Worm (Caenorhabditis elegans) whole organism, L1 larva: ENCODE results near the gene lsm-1.
"Not testable (repeated sequence)": the region's sequence is repeated elsewhere in the genome, so short reads cannot be mapped to it uniquely, and the experiment has no call there.

Experiments
- F16B12.6 ChIP-seq: fragments of 150-350 bp; optimal IDR thresholded peaks from 2 replicates; lab custom pipeline; 2014; ENCODE audit warnings: missing biosample characterization, missing genetic modification characterization
- aha-1 ChIP-seq: fragments of 150-350 bp; optimal IDR thresholded peaks from 2 replicates; lab custom pipeline; 2014; ENCODE audit warnings: missing biosample characterization, missing genetic modification characterization
- aly-2 ChIP-seq: fragments of 150-350 bp; optimal IDR thresholded peaks from 2 replicates; lab custom pipeline; 2014; ENCODE audit warnings: missing biosample characterization, missing genetic modification characterization
- blmp-1 ChIP-seq: fragments of 150-350 bp; optimal IDR thresholded peaks from 2 replicates; lab custom pipeline; 2014; ENCODE audit warnings: missing biosample characterization, missing genetic modification characterization
- ceh-82 ChIP-seq, 3 experiments: fragments of 150-350 bp in 1 of 3; sonication (generic microtip) in 2 of 3; optimal IDR thresholded peaks; 2 replicates each; lab custom pipeline; 2014 to 2017; ENCODE audit warnings: missing biosample characterization in 3 of 3, missing genetic modification characterization in 3 of 3
- ceh-88 ChIP-seq: fragments of 200-800 bp; sonication (Bioruptor generic); IDR thresholded peaks from 2 replicates; pipeline ENCODE4 v1.3.6; 2022; ENCODE audit warnings: missing genetic modification characterization, missing compliant biosample characterization
- ceh-90 ChIP-seq: sonication (generic microtip); optimal IDR thresholded peaks from 2 replicates; lab custom pipeline; 2016; ENCODE audit warnings: missing genetic modification characterization, missing compliant biosample characterization
- ces-1 ChIP-seq: fragments of 150-350 bp; optimal IDR thresholded peaks from 2 replicates; lab custom pipeline; 2014; ENCODE audit warnings: missing biosample characterization, missing genetic modification reagents, missing genetic modification characterization
- efl-1 ChIP-seq, 4 experiments: fragments of 150-350 bp; optimal IDR thresholded peaks in 3 of 4; peaks in 1 of 4; 1 replicate in 1 of 4; 2 replicates in 3 of 4; lab custom pipeline; 2014; ENCODE audit warnings: missing biosample characterization in 2 of 4, missing genetic modification characterization in 2 of 4, missing genetic modification reagents in 2 of 4
- egl-13 ChIP-seq: sonication (generic microtip); optimal IDR thresholded peaks from 2 replicates; lab custom pipeline; 2016; ENCODE audit warnings: missing genotype, missing genetic modification reagents, missing genetic modification characterization, missing compliant biosample characterization
- egl-27 ChIP-seq, 2 experiments: fragments of 150-350 bp in 1 of 2; sonication (generic microtip); optimal IDR thresholded peaks; 3 replicates each; lab custom pipeline; 2017 to 2018; ENCODE audit warnings: missing biosample characterization in 2 of 2, missing genetic modification characterization in 2 of 2, missing genetic modification reagents in 2 of 2
- elt-3 ChIP-seq, 6 experiments: fragments of 150-350 bp in 1 of 6; sonication (generic microtip); optimal IDR thresholded peaks; 2 replicates each; lab custom pipeline; 2017 to 2018; ENCODE audit warnings: missing biosample characterization in 6 of 6, missing genetic modification characterization in 6 of 6, inconsistent platforms in 1 of 6
- ets-5 ChIP-seq: fragments of 200-800 bp; sonication (Bioruptor generic); IDR thresholded peaks from 2 replicates; pipeline ENCODE4 v1.3.6; 2022; ENCODE audit warnings: missing genetic modification characterization, missing compliant biosample characterization
- fkh-10 ChIP-seq: sonication (generic microtip); optimal IDR thresholded peaks from 2 replicates; lab custom pipeline; 2017; ENCODE audit warnings: missing biosample characterization, missing genetic modification reagents, missing genetic modification characterization
- hlh-4 ChIP-seq: sonication (generic microtip); optimal IDR thresholded peaks from 2 replicates; lab custom pipeline; 2016; ENCODE audit warnings: mild to moderate bottlenecking, missing genetic modification characterization, missing compliant biosample characterization
- irx-1 ChIP-seq: sonication (generic microtip); optimal IDR thresholded peaks from 2 replicates; lab custom pipeline; 2016; ENCODE audit warnings: missing genetic modification characterization, missing compliant biosample characterization
- lin-14 ChIP-seq: fragments of 200-800 bp; sonication (Bioruptor generic); optimal IDR thresholded peaks from 2 replicates; lab custom pipeline; 2018; ENCODE audit warnings: mild to moderate bottlenecking, missing genetic modification characterization, moderate library complexity, missing compliant biosample characterization
- lin-15B ChIP-seq: fragments of 150-350 bp; sonication (generic microtip); optimal IDR thresholded peaks from 3 replicates; lab custom pipeline; 2014; ENCODE audit warnings: missing biosample characterization, missing genetic modification characterization
- lin-39 ChIP-seq: fragments of 150-350 bp; optimal IDR thresholded peaks from 2 replicates; lab custom pipeline; 2014; ENCODE audit warnings: missing biosample characterization, missing genetic modification reagents, missing genetic modification characterization
- lsy-2 ChIP-seq, 2 experiments: fragments of 150-350 bp; optimal IDR thresholded peaks; 2 replicates each; lab custom pipeline; 2014; ENCODE audit warnings: missing biosample characterization in 2 of 2, missing genetic modification characterization in 2 of 2
- mdl-1 ChIP-seq, 2 experiments: fragments of 150-350 bp; optimal IDR thresholded peaks; 2 replicates each; lab custom pipeline; 2014 to 2017; ENCODE audit warnings: missing biosample characterization in 2 of 2, missing genetic modification characterization in 2 of 2, inconsistent platforms in 1 of 2
- nhr-11 ChIP-seq: fragments of 150-350 bp; optimal IDR thresholded peaks from 2 replicates; lab custom pipeline; 2014; ENCODE audit warnings: missing biosample characterization, missing genetic modification characterization
- nhr-19 ChIP-seq: fragments of 200-800 bp; sonication (Bioruptor generic); conservative IDR thresholded peaks from 2 replicates; pipeline ENCODE4 v1.3.6; 2022; ENCODE audit warnings: missing genetic modification characterization, missing compliant biosample characterization
- nhr-71 ChIP-seq: sonication (generic microtip); optimal IDR thresholded peaks from 2 replicates; lab custom pipeline; 2016; ENCODE audit warnings: mild to moderate bottlenecking, missing genetic modification characterization, moderate library complexity, missing compliant biosample characterization
- nhr-76 ChIP-seq: sonication (generic microtip); optimal IDR thresholded peaks from 2 replicates; lab custom pipeline; 2017; ENCODE audit warnings: missing biosample characterization, missing genetic modification characterization
- nhr-77 ChIP-seq: fragments of 150-350 bp; optimal IDR thresholded peaks from 2 replicates; lab custom pipeline; 2014; ENCODE audit warnings: missing biosample characterization, missing genetic modification characterization
- nhr-84 ChIP-seq: sonication (generic microtip); optimal IDR thresholded peaks from 2 replicates; lab custom pipeline; 2017; ENCODE audit warnings: missing biosample characterization, missing genetic modification characterization
- nhr-90 ChIP-seq: sonication (generic microtip); optimal IDR thresholded peaks from 2 replicates; lab custom pipeline; 2016; ENCODE audit warnings: mild to moderate bottlenecking, missing genetic modification characterization, missing compliant biosample characterization; ENCODE audit not compliant: poor library complexity
- snpc-4 ChIP-seq: fragments of 150-350 bp; optimal IDR thresholded peaks from 2 replicates; lab custom pipeline; 2014; ENCODE audit warnings: missing biosample characterization, missing genetic modification characterization
- sptf-1 ChIP-seq: fragments of 150-350 bp; optimal IDR thresholded peaks from 2 replicates; lab custom pipeline; 2014; ENCODE audit warnings: missing biosample characterization, missing genetic modification characterization
- swsn-7 ChIP-seq: sonication (generic microtip); optimal IDR thresholded peaks from 2 replicates; lab custom pipeline; 2016; ENCODE audit warnings: missing genetic modification characterization, missing compliant biosample characterization
- tlp-1 ChIP-seq: fragments of 150-350 bp; optimal IDR thresholded peaks from 2 replicates; lab custom pipeline; 2014; ENCODE audit warnings: missing biosample characterization, missing genetic modification characterization
- unc-86 ChIP-seq: sonication (generic microtip); optimal IDR thresholded peaks from 2 replicates; lab custom pipeline; 2016; ENCODE audit warnings: missing genetic modification characterization, missing compliant biosample characterization
- unc-98 ChIP-seq: fragments of 200-800 bp; sonication (Bioruptor generic); IDR thresholded peaks from 2 replicates; pipeline ENCODE4 v1.3.6; 2022; ENCODE audit warnings: missing genetic modification characterization, missing compliant biosample characterization
- vab-15 ChIP-seq: sonication (generic microtip); optimal IDR thresholded peaks from 2 replicates; lab custom pipeline; 2017; ENCODE audit warnings: missing genotype, mild to moderate bottlenecking, missing genetic modification characterization, missing compliant biosample characterization
- zag-1 ChIP-seq: fragments of 150-350 bp; optimal IDR thresholded peaks from 2 replicates; lab custom pipeline; 2014; ENCODE audit warnings: missing biosample characterization, missing genetic modification characterization

Gene lsm-1

ce11 chrII:11110419-11110818 is 16.3 kb upstream of the lsm-1 start:
- TF ChIP-seq F16B12.6 (no peak), elt-3 (tag; optimal IDR thresholded peaks at IDR 0.05; lab: Kevin White, UChicago) (no peak), lin-15B (tag; lab: Kevin White, UChicago) (no peak), hlh-4 (tag; lab: Kevin White, UChicago) (no peak), sptf-1 (tag; lab: Kevin White, UChicago) (no peak), egl-13 (no peak), egl-27 (tag; optimal IDR thresholded peaks at IDR 0.05; lab: Kevin White, UChicago) (no peak), nhr-77 (tag; lab: Kevin White, UChicago) (no peak)

ce11 chrII:11111107-11111506 is 15.6 kb upstream of the lsm-1 start, which contains the start of gene glb-4:
Gene glb-4 (minus strand): TSS chrII:11111207.
- TF ChIP-seq unc-86 (tag; lab: Kevin White, UChicago) (peak; percentile 21), unc-98 (no peak), ces-1 (GFP tag; lab: Kevin White, UChicago) (no peak), mdl-1 (tag; optimal IDR thresholded peaks at IDR 0.05; lab: Kevin White, UChicago) (no peak), nhr-90 (tag; lab: Kevin White, UChicago) (no peak), nhr-11 (no peak), tlp-1 (tag; lab: Kevin White, UChicago) (no peak), vab-15 (tag; lab: Kevin White, UChicago) (no peak), nhr-19 (GFP tag; lab: Robert Waterston, UW) (no peak), ceh-82 (tag; optimal IDR thresholded peaks at IDR 0.05; lab: Kevin White, UChicago) (no peak), lin-14 (peak; percentile 57), ceh-90 (tag; lab: Kevin White, UChicago) (no peak), irx-1 (no peak), swsn-7 (tag; lab: Kevin White, UChicago) (no peak), aly-2 (tag; lab: Kevin White, UChicago) (no peak), nhr-71 (tag; lab: Kevin White, UChicago) (peak; percentile 18), nhr-84 (tag; lab: Kevin White, UChicago) (no peak), hlh-4 (tag; lab: Kevin White, UChicago) (no peak), snpc-4 (tag; lab: Kevin White, UChicago) (no peak), fkh-10 (peak; percentile 7), F16B12.6 (no peak), nhr-76 (no peak)

- no peak for TF ChIP-seq efl-1 (optimal IDR thresholded peaks at IDR 0.05; lab: Kevin White, UChicago)
- TF ChIP-seq efl-1 (GFP tag; optimal IDR thresholded peaks at IDR 0.05 in 1 of 2; lab: Kevin White, UChicago) = peak in 1 of 2 experiments; percentile 68
- no peak for TF ChIP-seq unc-98
- TF ChIP-seq vab-15 (tag; lab: Kevin White, UChicago) = no peak
- TF ChIP-seq ces-1 (GFP tag; lab: Kevin White, UChicago) = no peak
- TF ChIP-seq nhr-19 (GFP tag; lab: Robert Waterston, UW) = no peak
- TF ChIP-seq snpc-4 (tag; lab: Kevin White, UChicago) = no peak
- no peak for TF ChIP-seq aha-1 (tag; lab: Kevin White, UChicago)
- no peak for TF ChIP-seq ceh-88 (GFP tag; lab: Robert Waterston, UW)
- TF ChIP-seq, all 84 proteins: peak for 1
Observed at ce11 chrII:11112419-11112818, 14.3 kb upstream of the lsm-1 start, which contains the start of gene mat-2. Gene mat-2 (plus strand): TSS chrII:11112719.

- TF ChIP-seq blmp-1 (tag; lab: Kevin White, UChicago); zag-1 (tag; lab: Kevin White, UChicago); ets-5 (GFP tag; lab: Robert Waterston, UW): not testable (repeated sequence)
Observed at ce11 chrII:11121800-11122199, 5.0 kb upstream of the lsm-1 start, which contains the start of gene W10C6.2. Gene W10C6.2 (minus strand): TSS chrII:11121900.

ce11 chrII:11125059-11125594 is 1.6 kb upstream of the lsm-1 start:
- TF ChIP-seq lin-15B (tag; lab: Kevin White, UChicago) (no peak), lsy-2 (tag; optimal IDR thresholded peaks at IDR 0.05; lab: Kevin White, UChicago) (peak in 1 of 2 experiments; percentile 49), lin-39 (tag; lab: Kevin White, UChicago) (no peak), nhr-76 (no peak), efl-1 (optimal IDR thresholded peaks at IDR 0.05; lab: Kevin White, UChicago) (no peak), efl-1 (GFP tag; optimal IDR thresholded peaks at IDR 0.05 in 1 of 2; lab: Kevin White, UChicago) (peak in 1 of 2 experiments; percentile 25)
